Worm (Caenorhabditis elegans) whole organism, L1 larva: ENCODE results near the gene glrx-22.

Experiments used
- C04F5.9 ChIP-seq: sonication (generic microtip); optimal IDR thresholded peaks from 2 replicates; lab custom pipeline; 2016; ENCODE audit warnings: missing genetic modification characterization, missing compliant biosample characterization
- C16A3.4 ChIP-seq: fragments of 150-350 bp; optimal IDR thresholded peaks from 2 replicates; lab custom pipeline; 2014; ENCODE audit warnings: missing biosample characterization, missing genetic modification characterization
- F16B12.6 ChIP-seq: fragments of 150-350 bp; optimal IDR thresholded peaks from 2 replicates; lab custom pipeline; 2014; ENCODE audit warnings: missing biosample characterization, missing genetic modification characterization
- aha-1 ChIP-seq: fragments of 150-350 bp; optimal IDR thresholded peaks from 2 replicates; lab custom pipeline; 2014; ENCODE audit warnings: missing biosample characterization, missing genetic modification characterization
- aly-2 ChIP-seq: fragments of 150-350 bp; optimal IDR thresholded peaks from 2 replicates; lab custom pipeline; 2014; ENCODE audit warnings: missing biosample characterization, missing genetic modification characterization
- ama-1 ChIP-seq: fragments of 150-350 bp; optimal IDR thresholded peaks from 2 replicates; lab custom pipeline; 2014
- blmp-1 ChIP-seq: fragments of 150-350 bp; optimal IDR thresholded peaks from 2 replicates; lab custom pipeline; 2014; ENCODE audit warnings: missing biosample characterization, missing genetic modification characterization
- ceh-88 ChIP-seq: fragments of 200-800 bp; sonication (Bioruptor generic); IDR thresholded peaks from 2 replicates; pipeline ENCODE4 v1.3.6; 2022; ENCODE audit warnings: missing genetic modification characterization, missing compliant biosample characterization
- efl-1 ChIP-seq, 4 experiments: fragments of 150-350 bp; optimal IDR thresholded peaks in 3 of 4; peaks in 1 of 4; 1 replicate in 1 of 4; 2 replicates in 3 of 4; lab custom pipeline; 2014; ENCODE audit warnings: missing biosample characterization in 2 of 4, missing genetic modification characterization in 2 of 4, missing genetic modification reagents in 2 of 4
- efl-3 ChIP-seq: fragments of 200-800 bp; sonication (Bioruptor generic); optimal IDR thresholded peaks from 2 replicates; lab custom pipeline; 2018; ENCODE audit warnings: mild to moderate bottlenecking, missing genetic modification characterization, missing compliant biosample characterization
- egl-13 ChIP-seq: sonication (generic microtip); optimal IDR thresholded peaks from 2 replicates; lab custom pipeline; 2016; ENCODE audit warnings: missing genotype, missing genetic modification reagents, missing genetic modification characterization, missing compliant biosample characterization
- elt-2 ChIP-seq: sonication (generic microtip); optimal IDR thresholded peaks from 2 replicates; lab custom pipeline; 2016; ENCODE audit warnings: missing genetic modification characterization, mild to moderate bottlenecking, inconsistent platforms, missing compliant biosample characterization, missing genetic modification reagents
- elt-3 ChIP-seq, 6 experiments: fragments of 150-350 bp in 1 of 6; sonication (generic microtip); optimal IDR thresholded peaks; 2 replicates each; lab custom pipeline; 2017 to 2018; ENCODE audit warnings: missing biosample characterization in 6 of 6, missing genetic modification characterization in 6 of 6, inconsistent platforms in 1 of 6
- fkh-10 ChIP-seq: sonication (generic microtip); optimal IDR thresholded peaks from 2 replicates; lab custom pipeline; 2017; ENCODE audit warnings: missing biosample characterization, missing genetic modification reagents, missing genetic modification characterization
- fkh-8 ChIP-seq: sonication (generic microtip); optimal IDR thresholded peaks from 2 replicates; lab custom pipeline; 2016; ENCODE audit warnings: mild to moderate bottlenecking, missing genetic modification characterization, missing compliant biosample characterization
- grh-1 ChIP-seq: fragments of 200-800 bp; sonication (Bioruptor generic); IDR thresholded peaks from 2 replicates; pipeline ENCODE4 v1.3.6; 2022; ENCODE audit warnings: missing genetic modification reagents, missing genetic modification characterization, missing compliant biosample characterization
- hlh-17 ChIP-seq: fragments of 200-800 bp; sonication (Bioruptor generic); optimal IDR thresholded peaks from 2 replicates; lab custom pipeline; 2018; ENCODE audit warnings: missing genetic modification characterization, mild to moderate bottlenecking, missing compliant biosample characterization, moderate library complexity, borderline replicate concordance
- isw-1 ChIP-seq: fragments of 200-800 bp; sonication (Bioruptor generic); IDR thresholded peaks from 2 replicates; pipeline ENCODE4 v1.3.6; 2022; ENCODE audit warnings: missing genetic modification characterization, missing compliant biosample characterization
- lin-14 ChIP-seq: fragments of 200-800 bp; sonication (Bioruptor generic); optimal IDR thresholded peaks from 2 replicates; lab custom pipeline; 2018; ENCODE audit warnings: mild to moderate bottlenecking, missing genetic modification characterization, moderate library complexity, missing compliant biosample characterization
- lin-15B ChIP-seq: fragments of 150-350 bp; sonication (generic microtip); optimal IDR thresholded peaks from 3 replicates; lab custom pipeline; 2014; ENCODE audit warnings: missing biosample characterization, missing genetic modification characterization
- mab-9 ChIP-seq: fragments of 200-800 bp; sonication (Bioruptor generic); IDR thresholded peaks from 2 replicates; pipeline ENCODE4 v1.3.6; 2022; ENCODE audit warnings: missing genetic modification reagents, missing genetic modification characterization, missing compliant biosample characterization
- mef-2 ChIP-seq: fragments of 150-350 bp; optimal IDR thresholded peaks from 2 replicates; lab custom pipeline; 2014; ENCODE audit warnings: missing biosample characterization, missing genetic modification characterization
- mep-1 ChIP-seq: fragments of 150-350 bp; optimal IDR thresholded peaks from 2 replicates; lab custom pipeline; 2014; ENCODE audit warnings: missing biosample characterization, missing genetic modification characterization
- nhr-11 ChIP-seq: fragments of 150-350 bp; optimal IDR thresholded peaks from 2 replicates; lab custom pipeline; 2014; ENCODE audit warnings: missing biosample characterization, missing genetic modification characterization
- nhr-19 ChIP-seq: fragments of 200-800 bp; sonication (Bioruptor generic); conservative IDR thresholded peaks from 2 replicates; pipeline ENCODE4 v1.3.6; 2022; ENCODE audit warnings: missing genetic modification characterization, missing compliant biosample characterization
- nhr-20 ChIP-seq: sonication (generic microtip); optimal IDR thresholded peaks from 2 replicates; lab custom pipeline; 2016; ENCODE audit warnings: mild to moderate bottlenecking, missing genetic modification characterization, missing compliant biosample characterization
- nhr-237 ChIP-seq: fragments of 150-350 bp; optimal IDR thresholded peaks from 2 replicates; lab custom pipeline; 2014; ENCODE audit warnings: missing biosample characterization, missing genetic modification characterization
- nhr-28 ChIP-seq: fragments of 150-350 bp; optimal IDR thresholded peaks from 2 replicates; lab custom pipeline; 2014; ENCODE audit warnings: missing biosample characterization, missing genetic modification characterization
- nhr-47 ChIP-seq: sonication (generic microtip); optimal IDR thresholded peaks from 2 replicates; lab custom pipeline; 2016; ENCODE audit warnings: mild to moderate bottlenecking, missing genetic modification characterization, moderate library complexity, missing compliant biosample characterization
- nhr-76 ChIP-seq: sonication (generic microtip); optimal IDR thresholded peaks from 2 replicates; lab custom pipeline; 2017; ENCODE audit warnings: missing biosample characterization, missing genetic modification characterization
- nhr-77 ChIP-seq: fragments of 150-350 bp; optimal IDR thresholded peaks from 2 replicates; lab custom pipeline; 2014; ENCODE audit warnings: missing biosample characterization, missing genetic modification characterization
- nhr-85 ChIP-seq: sonication (generic microtip); peaks from one replicate; lab custom pipeline; 2016; ENCODE audit warnings: missing genetic modification characterization, inconsistent platforms, missing compliant biosample characterization
- rnt-1 ChIP-seq: sonication (generic microtip); optimal IDR thresholded peaks from 2 replicates; lab custom pipeline; 2016; ENCODE audit warnings: mild to moderate bottlenecking, missing genetic modification characterization, moderate library complexity, missing compliant biosample characterization
- snu-23 ChIP-seq: sonication (generic microtip); optimal IDR thresholded peaks from 2 replicates; lab custom pipeline; 2016; ENCODE audit warnings: missing genetic modification characterization, missing compliant biosample characterization
- sox-4 ChIP-seq: sonication (generic microtip); optimal IDR thresholded peaks from 2 replicates; lab custom pipeline; 2016; ENCODE audit warnings: missing genetic modification characterization, missing compliant biosample characterization
- sptf-1 ChIP-seq: fragments of 150-350 bp; optimal IDR thresholded peaks from 2 replicates; lab custom pipeline; 2014; ENCODE audit warnings: missing biosample characterization, missing genetic modification characterization
- swsn-7 ChIP-seq: sonication (generic microtip); optimal IDR thresholded peaks from 2 replicates; lab custom pipeline; 2016; ENCODE audit warnings: missing genetic modification characterization, missing compliant biosample characterization
- tlp-1 ChIP-seq: fragments of 150-350 bp; optimal IDR thresholded peaks from 2 replicates; lab custom pipeline; 2014; ENCODE audit warnings: missing biosample characterization, missing genetic modification characterization
- unc-30 ChIP-seq: sonication (generic microtip); optimal IDR thresholded peaks from 2 replicates; lab custom pipeline; 2017; ENCODE audit warnings: missing biosample characterization, missing genetic modification characterization
- unc-86 ChIP-seq: sonication (generic microtip); optimal IDR thresholded peaks from 2 replicates; lab custom pipeline; 2016; ENCODE audit warnings: missing genetic modification characterization, missing compliant biosample characterization
- zag-1 ChIP-seq: fragments of 150-350 bp; optimal IDR thresholded peaks from 2 replicates; lab custom pipeline; 2014; ENCODE audit warnings: missing biosample characterization, missing genetic modification characterization
- ztf-11 ChIP-seq, 2 experiments: sonication (generic microtip); optimal IDR thresholded peaks; 2 replicates each; lab custom pipeline; 2016 to 2017; ENCODE audit warnings: missing genetic modification characterization in 2 of 2, missing biosample characterization in 1 of 2, missing compliant biosample characterization in 1 of 2
- ztf-4 ChIP-seq: fragments of 150-350 bp; optimal IDR thresholded peaks from 2 replicates; lab custom pipeline; 2014; ENCODE audit warnings: missing biosample characterization, missing genetic modification characterization

Gene glrx-22

ce11 chrIV:8243170-8243569 is 42.1 kb upstream of the glrx-22 start:
- no peak for TF ChIP-seq mef-2
- TF ChIP-seq blmp-1 (tag; lab: Kevin White, UChicago): peak; percentile 15
- no peak for TF ChIP-seq isw-1 (GFP tag; lab: Robert Waterston, UW)
- no peak for TF ChIP-seq tlp-1
- no peak for TF ChIP-seq C16A3.4
- TF ChIP-seq nhr-76: no peak
- TF ChIP-seq snu-23 (GFP tag; lab: Kevin White, UChicago): no peak
- no peak for TF ChIP-seq F16B12.6 (tag; lab: Kevin White, UChicago)
- TF ChIP-seq unc-86: no peak
- TF ChIP-seq C04F5.9 (tag; lab: Kevin White, UChicago): no peak
- TF ChIP-seq nhr-85 (tag; lab: Kevin White, UChicago): peak; percentile 84
- no peak for TF ChIP-seq aha-1 (tag; lab: Kevin White, UChicago)
- TF ChIP-seq efl-1 (optimal IDR thresholded peaks at IDR 0.05; lab: Kevin White, UChicago): no peak
- TF ChIP-seq efl-1 (GFP tag; optimal IDR thresholded peaks at IDR 0.05 in 1 of 2; lab: Kevin White, UChicago): peak in 1 of 2 experiments; percentile 70
- peak; percentile 3 for TF ChIP-seq rnt-1 (tag; lab: Kevin White, UChicago)
- TF ChIP-seq ama-1 (lab: Kevin White, UChicago): no peak
- TF ChIP-seq unc-30: no peak
- TF ChIP-seq swsn-7 (tag; lab: Kevin White, UChicago): no peak
- no peak for TF ChIP-seq zag-1 (tag; lab: Kevin White, UChicago)
- no peak for TF ChIP-seq grh-1 (GFP tag; lab: Robert Waterston, UW)

DNA sequence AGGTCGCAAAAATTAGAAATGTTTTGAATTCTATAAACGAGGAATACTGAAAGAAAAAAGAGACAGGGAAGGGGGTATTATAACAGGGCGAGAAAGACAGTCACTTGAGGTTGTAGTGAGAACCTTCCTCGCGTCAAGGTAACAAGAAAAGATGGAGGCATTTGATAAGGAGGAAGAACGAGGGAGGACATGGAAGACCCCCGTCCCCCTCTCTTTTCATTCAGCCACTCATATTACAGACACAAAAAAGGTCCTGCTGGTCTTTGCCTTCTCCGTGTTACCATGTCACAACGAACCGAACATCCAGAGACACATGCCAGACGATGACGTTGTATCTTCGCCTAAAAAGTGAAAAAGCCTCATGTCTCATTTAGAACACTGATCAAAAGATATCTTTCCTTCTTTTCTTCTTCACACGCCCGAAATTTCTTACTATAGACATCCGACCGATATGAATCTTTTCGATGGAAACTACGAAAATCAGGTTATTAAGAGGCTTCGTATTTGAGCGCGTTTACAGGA is 40.3 kb upstream of the glrx-22 start:
- no peak for TF ChIP-seq sptf-1 (tag; lab: Kevin White, UChicago)
- TF ChIP-seq lin-14 (GFP tag; lab: Kevin White, UChicago): peak; percentile 58
- peak; percentile 76 for TF ChIP-seq blmp-1 (tag; lab: Kevin White, UChicago)
- TF ChIP-seq efl-1 (optimal IDR thresholded peaks at IDR 0.05; lab: Kevin White, UChicago): no peak
- peak in 1 of 2 experiments; percentile 88 for TF ChIP-seq efl-1 (GFP tag; optimal IDR thresholded peaks at IDR 0.05 in 1 of 2; lab: Kevin White, UChicago)
- TF ChIP-seq nhr-85 (tag; lab: Kevin White, UChicago): peak; percentile 49

- TF ChIP-seq mab-9 (GFP tag; lab: Robert Waterston, UW) (no peak), elt-2 (tag; lab: Kevin White, UChicago) (peak; percentile 34)
Observed at ce11 chrIV:8239584-8239983, 38.6 kb upstream of the glrx-22 start.

DNA sequence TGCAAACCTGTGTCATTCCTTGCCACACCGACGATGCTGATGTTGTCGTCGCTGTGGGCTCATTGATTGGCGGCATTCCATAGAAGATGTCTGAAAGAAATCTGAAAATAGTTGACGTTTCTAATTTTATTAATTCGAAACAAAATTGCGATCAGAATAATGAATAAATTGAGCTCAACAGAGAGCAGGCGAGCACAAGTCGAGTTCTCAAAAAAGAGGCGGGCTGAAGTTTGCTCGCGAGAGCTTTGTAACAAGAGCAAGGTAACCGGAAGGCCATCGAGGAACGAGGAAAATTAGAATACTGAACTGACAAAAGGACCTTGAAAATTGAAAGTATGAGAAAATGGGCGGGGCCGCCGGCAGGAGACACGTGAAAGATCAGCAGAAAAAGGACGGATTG is 35.5 kb upstream of the glrx-22 start, which contains the start of gene nhr-66:
TSS of gene nhr-66 (minus strand) at position 101 of the 400 bp plus-strand sequence.
- TF ChIP-seq blmp-1 (tag; lab: Kevin White, UChicago) (peak; percentile 44), grh-1 (GFP tag; lab: Robert Waterston, UW) (no peak)

ce11 chrIV:8235114-8235686 is 34.2 kb upstream of the glrx-22 start:
- TF ChIP-seq elt-3 (tag; optimal IDR thresholded peaks at IDR 0.05; lab: Kevin White, UChicago): no peak
- no peak for TF ChIP-seq hlh-17 (GFP tag; lab: Kevin White, UChicago)
- TF ChIP-seq F16B12.6 (tag; lab: Kevin White, UChicago): no peak
- TF ChIP-seq swsn-7 (tag; lab: Kevin White, UChicago): peak; percentile 7
- TF ChIP-seq aly-2 (tag; lab: Kevin White, UChicago): no peak
- peak; percentile 15 for TF ChIP-seq nhr-20 (tag; lab: Kevin White, UChicago)
- no peak for TF ChIP-seq ceh-88 (GFP tag; lab: Robert Waterston, UW)
- peak; percentile 1 for TF ChIP-seq fkh-10 (GFP tag; lab: Kevin White, UChicago)
- TF ChIP-seq sox-4 (tag; lab: Kevin White, UChicago): peak; percentile 23
- no peak for TF ChIP-seq ztf-11 (tag; optimal IDR thresholded peaks at IDR 0.05; lab: Kevin White, UChicago)
- no peak for TF ChIP-seq ztf-4 (tag; lab: Kevin White, UChicago)
- TF ChIP-seq mef-2: no peak
- TF ChIP-seq nhr-47: peak; percentile 48
- TF ChIP-seq sptf-1 (tag; lab: Kevin White, UChicago): no peak
- no peak for TF ChIP-seq nhr-28 (tag; lab: Kevin White, UChicago)
- no peak for TF ChIP-seq grh-1 (GFP tag; lab: Robert Waterston, UW)
- TF ChIP-seq blmp-1 (tag; lab: Kevin White, UChicago): no peak
- peak; percentile 3 for TF ChIP-seq egl-13 (tag; lab: Kevin White, UChicago)
- TF ChIP-seq nhr-77 (tag; lab: Kevin White, UChicago): no peak
- peak; percentile 80 for TF ChIP-seq fkh-8 (tag; lab: Kevin White, UChicago)
- TF ChIP-seq nhr-237 (tag; lab: Kevin White, UChicago): no peak
- peak; percentile 54 for TF ChIP-seq lin-14 (GFP tag; lab: Kevin White, UChicago)
- no peak for TF ChIP-seq lin-15B
- TF ChIP-seq nhr-19 (GFP tag; lab: Robert Waterston, UW): 0 out of 2 replicates have a peak, but pooled peaks have one; percentile 12
- no peak for TF ChIP-seq ama-1 (lab: Kevin White, UChicago)
- TF ChIP-seq nhr-11: no peak
- TF ChIP-seq mep-1 (tag; lab: Kevin White, UChicago): peak; percentile 11
- no peak for TF ChIP-seq efl-3 (GFP tag; lab: Kevin White, UChicago)
